Fruit fly (Drosophila melanogaster): Measurements from ENCODE around the gene CG3407.

- TF ChIP-seq pan (optimal IDR thresholded peaks at IDR 0.05) (no peak), Dll (optimal IDR thresholded peaks at IDR 0.05) (no peak), usp (GFP tag; optimal IDR thresholded peaks at IDR 0.05) (no peak), EcR (GFP tag; optimal IDR thresholded peaks at IDR 0.05) (no peak)
Measured at dm6 chr2L:3840975-3841374, 27.8 kb upstream of the CG3407 start.
